Worm (Caenorhabditis elegans) whole organism, L1 larva: ENCODE results near the gene srbc-66.
A peak's percentile ranks its signal among the peaks of the same experiment; 100 is the strongest.

Experiments used
- C04F5.9 ChIP-seq: sonication (generic microtip); optimal IDR thresholded peaks from 2 replicates; lab custom pipeline; 2016; ENCODE audit warnings: missing genetic modification characterization, missing compliant biosample characterization
- aha-1 ChIP-seq: fragments of 150-350 bp; optimal IDR thresholded peaks from 2 replicates; lab custom pipeline; 2014; ENCODE audit warnings: missing biosample characterization, missing genetic modification characterization
- aly-2 ChIP-seq: fragments of 150-350 bp; optimal IDR thresholded peaks from 2 replicates; lab custom pipeline; 2014; ENCODE audit warnings: missing biosample characterization, missing genetic modification characterization
- ama-1 ChIP-seq: fragments of 150-350 bp; optimal IDR thresholded peaks from 2 replicates; lab custom pipeline; 2014
- blmp-1 ChIP-seq: fragments of 150-350 bp; optimal IDR thresholded peaks from 2 replicates; lab custom pipeline; 2014; ENCODE audit warnings: missing biosample characterization, missing genetic modification characterization
- ceh-63 ChIP-seq: fragments of 200-800 bp; sonication (Bioruptor generic); optimal IDR thresholded peaks from 2 replicates; lab custom pipeline; 2018; ENCODE audit warnings: mild to moderate bottlenecking, missing genetic modification characterization, missing compliant biosample characterization
- ceh-8 ChIP-seq: fragments of 200-800 bp; sonication (Bioruptor generic); optimal IDR thresholded peaks from 2 replicates; lab custom pipeline; 2018; ENCODE audit warnings: mild to moderate bottlenecking, missing genetic modification characterization, moderate library complexity, missing compliant biosample characterization
- ceh-82 ChIP-seq, 3 experiments: fragments of 150-350 bp in 1 of 3; sonication (generic microtip) in 2 of 3; optimal IDR thresholded peaks; 2 replicates each; lab custom pipeline; 2014 to 2017; ENCODE audit warnings: missing biosample characterization in 3 of 3, missing genetic modification characterization in 3 of 3
- ceh-88 ChIP-seq: fragments of 200-800 bp; sonication (Bioruptor generic); IDR thresholded peaks from 2 replicates; pipeline ENCODE4 v1.3.6; 2022; ENCODE audit warnings: missing genetic modification characterization, missing compliant biosample characterization
- ces-1 ChIP-seq: fragments of 150-350 bp; optimal IDR thresholded peaks from 2 replicates; lab custom pipeline; 2014; ENCODE audit warnings: missing biosample characterization, missing genetic modification reagents, missing genetic modification characterization
- dpl-1 ChIP-seq, 3 experiments: fragments of 150-350 bp in 2 of 3; sonication (generic microtip) in 1 of 3; optimal IDR thresholded peaks; 2 replicates each; lab custom pipeline; 2014 to 2017; ENCODE audit warnings: missing biosample characterization in 3 of 3, missing genetic modification characterization in 3 of 3, missing genetic modification reagents in 3 of 3
- efl-3 ChIP-seq: fragments of 200-800 bp; sonication (Bioruptor generic); optimal IDR thresholded peaks from 2 replicates; lab custom pipeline; 2018; ENCODE audit warnings: mild to moderate bottlenecking, missing genetic modification characterization, missing compliant biosample characterization
- egl-13 ChIP-seq: sonication (generic microtip); optimal IDR thresholded peaks from 2 replicates; lab custom pipeline; 2016; ENCODE audit warnings: missing genotype, missing genetic modification reagents, missing genetic modification characterization, missing compliant biosample characterization
- elt-2 ChIP-seq: sonication (generic microtip); optimal IDR thresholded peaks from 2 replicates; lab custom pipeline; 2016; ENCODE audit warnings: missing genetic modification characterization, mild to moderate bottlenecking, inconsistent platforms, missing compliant biosample characterization, missing genetic modification reagents
- elt-3 ChIP-seq, 6 experiments: fragments of 150-350 bp in 1 of 6; sonication (generic microtip); optimal IDR thresholded peaks; 2 replicates each; lab custom pipeline; 2017 to 2018; ENCODE audit warnings: missing biosample characterization in 6 of 6, missing genetic modification characterization in 6 of 6, inconsistent platforms in 1 of 6
- fkh-10 ChIP-seq: sonication (generic microtip); optimal IDR thresholded peaks from 2 replicates; lab custom pipeline; 2017; ENCODE audit warnings: missing biosample characterization, missing genetic modification reagents, missing genetic modification characterization
- fkh-4 ChIP-seq: sonication (generic microtip); optimal IDR thresholded peaks from 2 replicates; lab custom pipeline; 2016; ENCODE audit warnings: missing compliant biosample characterization, missing genetic modification characterization, borderline replicate concordance
- fos-1 ChIP-seq: fragments of 150-350 bp; optimal IDR thresholded peaks from 2 replicates; lab custom pipeline; 2014; ENCODE audit warnings: missing biosample characterization, missing genetic modification characterization
- grh-1 ChIP-seq: fragments of 200-800 bp; sonication (Bioruptor generic); IDR thresholded peaks from 2 replicates; pipeline ENCODE4 v1.3.6; 2022; ENCODE audit warnings: missing genetic modification reagents, missing genetic modification characterization, missing compliant biosample characterization
- hlh-17 ChIP-seq: fragments of 200-800 bp; sonication (Bioruptor generic); optimal IDR thresholded peaks from 2 replicates; lab custom pipeline; 2018; ENCODE audit warnings: missing genetic modification characterization, mild to moderate bottlenecking, missing compliant biosample characterization, moderate library complexity, borderline replicate concordance
- hlh-4 ChIP-seq: sonication (generic microtip); optimal IDR thresholded peaks from 2 replicates; lab custom pipeline; 2016; ENCODE audit warnings: mild to moderate bottlenecking, missing genetic modification characterization, missing compliant biosample characterization
- hpl-2 ChIP-seq: fragments of 150-350 bp; optimal IDR thresholded peaks from 2 replicates; lab custom pipeline; 2014; ENCODE audit warnings: missing biosample characterization, missing genetic modification reagents, missing genetic modification characterization
- irx-1 ChIP-seq: sonication (generic microtip); optimal IDR thresholded peaks from 2 replicates; lab custom pipeline; 2016; ENCODE audit warnings: missing genetic modification characterization, missing compliant biosample characterization
- isw-1 ChIP-seq: fragments of 200-800 bp; sonication (Bioruptor generic); IDR thresholded peaks from 2 replicates; pipeline ENCODE4 v1.3.6; 2022; ENCODE audit warnings: missing genetic modification characterization, missing compliant biosample characterization
- lin-13 ChIP-seq: fragments of 150-350 bp; optimal IDR thresholded peaks from 2 replicates; lab custom pipeline; 2014; ENCODE audit warnings: missing biosample characterization, missing genetic modification reagents, missing genetic modification characterization
- lin-14 ChIP-seq: fragments of 200-800 bp; sonication (Bioruptor generic); optimal IDR thresholded peaks from 2 replicates; lab custom pipeline; 2018; ENCODE audit warnings: mild to moderate bottlenecking, missing genetic modification characterization, moderate library complexity, missing compliant biosample characterization
- lin-15B ChIP-seq: fragments of 150-350 bp; sonication (generic microtip); optimal IDR thresholded peaks from 3 replicates; lab custom pipeline; 2014; ENCODE audit warnings: missing biosample characterization, missing genetic modification characterization
- lin-39 ChIP-seq: fragments of 150-350 bp; optimal IDR thresholded peaks from 2 replicates; lab custom pipeline; 2014; ENCODE audit warnings: missing biosample characterization, missing genetic modification reagents, missing genetic modification characterization
- lir-3 ChIP-seq: sonication (generic microtip); optimal IDR thresholded peaks from 2 replicates; lab custom pipeline; 2016; ENCODE audit warnings: mild to moderate bottlenecking, missing genetic modification characterization, moderate library complexity, missing compliant biosample characterization; ENCODE audit not compliant: poor library complexity
- lsy-2 ChIP-seq, 2 experiments: fragments of 150-350 bp; optimal IDR thresholded peaks; 2 replicates each; lab custom pipeline; 2014; ENCODE audit warnings: missing biosample characterization in 2 of 2, missing genetic modification characterization in 2 of 2
- mab-9 ChIP-seq: fragments of 200-800 bp; sonication (Bioruptor generic); IDR thresholded peaks from 2 replicates; pipeline ENCODE4 v1.3.6; 2022; ENCODE audit warnings: missing genetic modification reagents, missing genetic modification characterization, missing compliant biosample characterization
- mdl-1 ChIP-seq, 2 experiments: fragments of 150-350 bp; optimal IDR thresholded peaks; 2 replicates each; lab custom pipeline; 2014 to 2017; ENCODE audit warnings: missing biosample characterization in 2 of 2, missing genetic modification characterization in 2 of 2, inconsistent platforms in 1 of 2
- mef-2 ChIP-seq: fragments of 150-350 bp; optimal IDR thresholded peaks from 2 replicates; lab custom pipeline; 2014; ENCODE audit warnings: missing biosample characterization, missing genetic modification characterization
- mep-1 ChIP-seq: fragments of 150-350 bp; optimal IDR thresholded peaks from 2 replicates; lab custom pipeline; 2014; ENCODE audit warnings: missing biosample characterization, missing genetic modification characterization
- nhr-11 ChIP-seq: fragments of 150-350 bp; optimal IDR thresholded peaks from 2 replicates; lab custom pipeline; 2014; ENCODE audit warnings: missing biosample characterization, missing genetic modification characterization
- nhr-12 ChIP-seq: sonication (generic microtip); optimal IDR thresholded peaks from 2 replicates; lab custom pipeline; 2017; ENCODE audit warnings: missing biosample characterization, missing genetic modification characterization
- nhr-20 ChIP-seq: sonication (generic microtip); optimal IDR thresholded peaks from 2 replicates; lab custom pipeline; 2016; ENCODE audit warnings: mild to moderate bottlenecking, missing genetic modification characterization, missing compliant biosample characterization
- nhr-237 ChIP-seq: fragments of 150-350 bp; optimal IDR thresholded peaks from 2 replicates; lab custom pipeline; 2014; ENCODE audit warnings: missing biosample characterization, missing genetic modification characterization
- nhr-28 ChIP-seq: fragments of 150-350 bp; optimal IDR thresholded peaks from 2 replicates; lab custom pipeline; 2014; ENCODE audit warnings: missing biosample characterization, missing genetic modification characterization
- nhr-47 ChIP-seq: sonication (generic microtip); optimal IDR thresholded peaks from 2 replicates; lab custom pipeline; 2016; ENCODE audit warnings: mild to moderate bottlenecking, missing genetic modification characterization, moderate library complexity, missing compliant biosample characterization
- nhr-71 ChIP-seq: sonication (generic microtip); optimal IDR thresholded peaks from 2 replicates; lab custom pipeline; 2016; ENCODE audit warnings: mild to moderate bottlenecking, missing genetic modification characterization, moderate library complexity, missing compliant biosample characterization
- nhr-84 ChIP-seq: sonication (generic microtip); optimal IDR thresholded peaks from 2 replicates; lab custom pipeline; 2017; ENCODE audit warnings: missing biosample characterization, missing genetic modification characterization
- nhr-90 ChIP-seq: sonication (generic microtip); optimal IDR thresholded peaks from 2 replicates; lab custom pipeline; 2016; ENCODE audit warnings: mild to moderate bottlenecking, missing genetic modification characterization, missing compliant biosample characterization; ENCODE audit not compliant: poor library complexity
- pag-3 ChIP-seq: sonication (generic microtip); optimal IDR thresholded peaks from 2 replicates; lab custom pipeline; 2017; ENCODE audit warnings: missing genetic modification characterization, mild to moderate bottlenecking, missing compliant biosample characterization, antibody characterized with exemption, borderline replicate concordance; ENCODE audit not compliant: insufficient read depth
- pqm-1 ChIP-seq: sonication (generic microtip); optimal IDR thresholded peaks from 3 replicates; lab custom pipeline; 2017; ENCODE audit warnings: missing biosample characterization, missing genetic modification characterization
- rnt-1 ChIP-seq: sonication (generic microtip); optimal IDR thresholded peaks from 2 replicates; lab custom pipeline; 2016; ENCODE audit warnings: mild to moderate bottlenecking, missing genetic modification characterization, moderate library complexity, missing compliant biosample characterization
- snu-23 ChIP-seq: sonication (generic microtip); optimal IDR thresholded peaks from 2 replicates; lab custom pipeline; 2016; ENCODE audit warnings: missing genetic modification characterization, missing compliant biosample characterization
- sup-37 ChIP-seq: fragments of 200-800 bp; sonication (Bioruptor generic); optimal IDR thresholded peaks from 2 replicates; lab custom pipeline; 2018; ENCODE audit warnings: mild to moderate bottlenecking, missing genetic modification characterization, missing compliant biosample characterization
- tbx-2 ChIP-seq: sonication (generic microtip); optimal IDR thresholded peaks from 2 replicates; lab custom pipeline; 2016; ENCODE audit warnings: missing genetic modification characterization, missing compliant biosample characterization
- unc-130 ChIP-seq: fragments of 150-350 bp; optimal IDR thresholded peaks from 2 replicates; lab custom pipeline; 2017; ENCODE audit warnings: missing biosample characterization, missing genetic modification characterization, inconsistent platforms
- unc-30 ChIP-seq: sonication (generic microtip); optimal IDR thresholded peaks from 2 replicates; lab custom pipeline; 2017; ENCODE audit warnings: missing biosample characterization, missing genetic modification characterization
- xbp-1 ChIP-seq: sonication (generic microtip); optimal IDR thresholded peaks from 2 replicates; lab custom pipeline; 2016; ENCODE audit warnings: missing genetic modification characterization, missing compliant biosample characterization
- zag-1 ChIP-seq: fragments of 150-350 bp; optimal IDR thresholded peaks from 2 replicates; lab custom pipeline; 2014; ENCODE audit warnings: missing biosample characterization, missing genetic modification characterization
- ztf-11 ChIP-seq, 2 experiments: sonication (generic microtip); optimal IDR thresholded peaks; 2 replicates each; lab custom pipeline; 2016 to 2017; ENCODE audit warnings: missing genetic modification characterization in 2 of 2, missing biosample characterization in 1 of 2, missing compliant biosample characterization in 1 of 2

Gene srbc-66

ce11 chrV:3505745-3506144, 24.8 kb upstream of the srbc-66 start (continued):
- no peak for TF ChIP-seq ceh-8
- no peak for TF ChIP-seq sup-37 (GFP tag; lab: Kevin White, UChicago)
- no peak for TF ChIP-seq rnt-1
- TF ChIP-seq fkh-10, result no peak
- no peak for TF ChIP-seq nhr-84
- TF ChIP-seq C04F5.9 (tag; lab: Kevin White, UChicago), result no peak
- TF ChIP-seq nhr-71 (tag; lab: Kevin White, UChicago), result no peak
- TF ChIP-seq hlh-4, result no peak
- TF ChIP-seq pag-3 (tag; lab: Kevin White, UChicago), result no peak
- no peak for TF ChIP-seq unc-130 (tag; lab: Kevin White, UChicago)
- TF ChIP-seq hlh-17 (GFP tag; lab: Kevin White, UChicago), result no peak
- no peak for TF ChIP-seq nhr-12 (tag; lab: Kevin White, UChicago)
- TF ChIP-seq ces-1, result no peak
- no peak for TF ChIP-seq fos-1 (tag; lab: Kevin White, UChicago)
- no peak for TF ChIP-seq unc-30 (tag; lab: Kevin White, UChicago)
- no peak for TF ChIP-seq nhr-11 (tag; lab: Kevin White, UChicago)
- TF ChIP-seq hpl-2, result no peak
- no peak for TF ChIP-seq fkh-4 (tag; lab: Kevin White, UChicago)
- TF ChIP-seq mab-9, result no peak
- peak; percentile 91 for TF ChIP-seq elt-2 (tag; lab: Kevin White, UChicago)
- no peak for TF ChIP-seq grh-1 (GFP tag; lab: Robert Waterston, UW)
- TF ChIP-seq mep-1 (tag; lab: Kevin White, UChicago), result peak; percentile 0
- TF ChIP-seq nhr-237 (tag; lab: Kevin White, UChicago), result no peak
- TF ChIP-seq lin-15B, result no peak
- TF ChIP-seq tbx-2 (tag; lab: Kevin White, UChicago), result no peak
- no peak for TF ChIP-seq snu-23 (GFP tag; lab: Kevin White, UChicago)
- TF ChIP-seq aha-1 (tag; lab: Kevin White, UChicago), result no peak
- TF ChIP-seq elt-3 (tag; optimal IDR thresholded peaks at IDR 0.05; lab: Kevin White, UChicago), result peak in 4 of 6 experiments; percentile 7 to 79 (median 54)
- no peak for TF ChIP-seq lir-3 (tag; lab: Kevin White, UChicago)
- TF ChIP-seq lin-39 (tag; lab: Kevin White, UChicago), result no peak
- peak; percentile 86 for TF ChIP-seq blmp-1 (tag; lab: Kevin White, UChicago)
- peak; percentile 84 for TF ChIP-seq nhr-20 (tag; lab: Kevin White, UChicago)
- TF ChIP-seq egl-13, result no peak
- peak in 1 of 3 experiments; percentile 17 for TF ChIP-seq dpl-1 (GFP tag; optimal IDR thresholded peaks at IDR 0.05; lab: Kevin White, UChicago)
- TF ChIP-seq aly-2, result no peak
- no peak for TF ChIP-seq nhr-47
- no peak for TF ChIP-seq irx-1 (tag; lab: Kevin White, UChicago)
- no peak for TF ChIP-seq ztf-11 (tag; optimal IDR thresholded peaks at IDR 0.05; lab: Kevin White, UChicago)
- no peak for TF ChIP-seq mef-2 (tag; lab: Kevin White, UChicago)
- no peak for TF ChIP-seq ama-1 (lab: Kevin White, UChicago)
- TF ChIP-seq efl-3, result no peak
- no peak for TF ChIP-seq zag-1 (tag; lab: Kevin White, UChicago)
- TF ChIP-seq lin-14, result no peak
- no peak for TF ChIP-seq mdl-1 (tag; optimal IDR thresholded peaks at IDR 0.05; lab: Kevin White, UChicago)
- TF ChIP-seq nhr-28 (tag; lab: Kevin White, UChicago), result no peak
- peak; percentile 47 for TF ChIP-seq pqm-1 (tag; lab: Kevin White, UChicago)
- peak; percentile 28 for TF ChIP-seq nhr-90 (tag; lab: Kevin White, UChicago)
- no peak for TF ChIP-seq ceh-88 (GFP tag; lab: Robert Waterston, UW)
- no peak for TF ChIP-seq ceh-63 (GFP tag; lab: Kevin White, UChicago)
- TF ChIP-seq ceh-82 (tag; optimal IDR thresholded peaks at IDR 0.05; lab: Kevin White, UChicago), result no peak
- no peak for TF ChIP-seq isw-1
- TF ChIP-seq xbp-1 (tag; lab: Kevin White, UChicago), result no peak
- TF ChIP-seq lsy-2 (tag; optimal IDR thresholded peaks at IDR 0.05; lab: Kevin White, UChicago), result no peak
- TF ChIP-seq lin-13, result no peak
